Fruit fly (Drosophila melanogaster): ENCODE results near the gene CG34175.

- TF ChIP-seq CG32121 (GFP tag; IDR thresholded peaks at IDR 0.05) (no peak), CG14655 (GFP tag; optimal IDR thresholded peaks at IDR 0.05) (no peak), rn (GFP tag; IDR thresholded peaks at IDR 0.05) (no peak), Pif1A (GFP tag; optimal IDR thresholded peaks at IDR 0.05) (no peak), CG15710 (tag; optimal IDR thresholded peaks at IDR 0.05) (no peak), EcR (GFP tag; optimal IDR thresholded peaks at IDR 0.05) (no peak), CG9948 (tag; optimal IDR thresholded peaks at IDR 0.05) (no peak), Ets98B (GFP tag; IDR thresholded peaks at IDR 0.05) (no peak; the same call in 1 of the 2 replicates), Pif1B (GFP tag; optimal IDR thresholded peaks at IDR 0.05) (no peak), CG17806 (tag; optimal IDR thresholded peaks at IDR 0.05) (no peak)
Measured at dm6 chr2L:3426669-3427232, 28.9 kb downstream of the CG34175 start, which contains the start of gene Pgant2.
